Fruit fly (Drosophila melanogaster): ENCODE results near the gene sas.

sas gene

dm6 chr3R:7144245-7144904 is 18.2 kb upstream of the sas start, which contains the start of the genes CG14610 and CG2656 (continued):
- TF ChIP-seq CG9437 (GFP tag; optimal IDR thresholded peaks at IDR 0.05): peak; percentile 30
- TF ChIP-seq wdn (GFP tag; IDR thresholded peaks at IDR 0.05): 0 out of 2 replicates have a peak, but pooled peaks have one; percentile 44
- TF ChIP-seq Vsx1 (GFP tag; optimal IDR thresholded peaks at IDR 0.05): no peak
- TF ChIP-seq CG30020 (tag; optimal IDR thresholded peaks at IDR 0.05): peak; percentile 17
- TF ChIP-seq ap (GFP tag; IDR thresholded peaks at IDR 0.05): no peak
- TF ChIP-seq lmd (GFP tag; IDR thresholded peaks at IDR 0.05): peak; percentile 53; the same call in 1 of the 2 replicates
- TF ChIP-seq CG6813 (GFP tag; optimal IDR thresholded peaks at IDR 0.05): no peak
- TF ChIP-seq jumu (GFP tag; optimal IDR thresholded peaks at IDR 0.05): peak; percentile 90
- no peak for TF ChIP-seq CG17612 (GFP tag; IDR thresholded peaks at IDR 0.05)
- TF ChIP-seq prd (optimal IDR thresholded peaks at IDR 0.05): no peak
- peak; percentile 73 for TF ChIP-seq prd (GFP tag; IDR thresholded peaks at IDR 0.05)
- no peak for TF ChIP-seq D (optimal IDR thresholded peaks at IDR 0.05)
- peak; percentile 10 for TF ChIP-seq D (GFP tag; optimal IDR thresholded peaks at IDR 0.05)
- peak; percentile 78 for TF ChIP-seq Atf-2 (GFP tag; optimal IDR thresholded peaks at IDR 0.05)
- TF ChIP-seq sens-2 (GFP tag; IDR thresholded peaks at IDR 0.05): no peak
- peak; percentile 14 for TF ChIP-seq CrebB (tag; optimal IDR thresholded peaks at IDR 0.05)
- TF ChIP-seq psq (GFP tag; optimal IDR thresholded peaks at IDR 0.05): peak; percentile 9
- TF ChIP-seq Rfx (GFP tag; IDR thresholded peaks at IDR 0.05): peak; percentile 85
- peak; percentile 38; the same call in 1 of the 2 replicates for TF ChIP-seq Rx (GFP tag; IDR thresholded peaks at IDR 0.05)
- peak; percentile 69 for TF ChIP-seq CG3163 (GFP tag; optimal IDR thresholded peaks at IDR 0.05)
- TF ChIP-seq ham (GFP tag; IDR thresholded peaks at IDR 0.05): no peak
- TF ChIP-seq slou (GFP tag; optimal IDR thresholded peaks at IDR 0.05): no peak
- TF ChIP-seq pho (GFP tag; optimal IDR thresholded peaks at IDR 0.05): peak; percentile 78
- peak; percentile 55 for TF ChIP-seq CG10462 (GFP tag; optimal IDR thresholded peaks at IDR 0.05)
- peak; percentile 19 for TF ChIP-seq Jarid2 (GFP tag; optimal IDR thresholded peaks at IDR 0.05)
- peak; percentile 64 for TF ChIP-seq CG11247 (GFP tag; IDR thresholded peaks at IDR 0.05)
- 0 out of 3 replicates have a peak, but pooled peaks have one; percentile 22 for TF ChIP-seq Mrtf (GFP tag; IDR thresholded peaks at IDR 0.05)
- TF ChIP-seq Aef1 (GFP tag; IDR thresholded peaks at IDR 0.05): peak; percentile 38; the same call in 2 of the 3 replicates
- TF ChIP-seq hth (optimal IDR thresholded peaks at IDR 0.05): no peak
- no peak for TF ChIP-seq hb (GFP tag; IDR thresholded peaks at IDR 0.05; ENCODE audit: partially characterized antibody)
- TF ChIP-seq Eip74EF (GFP tag; optimal IDR thresholded peaks at IDR 0.05): no peak
- TF ChIP-seq CG7357 (GFP tag; IDR thresholded peaks at IDR 0.05): no peak
- peak; percentile 58; the same call in 1 of the 2 replicates for TF ChIP-seq rib (GFP tag; IDR thresholded peaks at IDR 0.05)
- peak; percentile 96 for TF ChIP-seq CG4617 (GFP tag; optimal IDR thresholded peaks at IDR 0.05; ENCODE audit: borderline replicate concordance)
- TF ChIP-seq ttk (GFP tag; IDR thresholded peaks at IDR 0.05): peak; percentile 57; the same call in 1 of the 2 replicates
- TF ChIP-seq al (GFP tag; IDR thresholded peaks at IDR 0.05): no peak
- TF ChIP-seq chinmo (GFP tag; IDR thresholded peaks at IDR 0.05; ENCODE audit: partially characterized antibody): no peak
- peak; percentile 26 for TF ChIP-seq D19A (tag; optimal IDR thresholded peaks at IDR 0.05)
- TF ChIP-seq CG10209 (GFP tag; optimal IDR thresholded peaks at IDR 0.05): peak; percentile 60
- peak; percentile 66; the same call in 1 of the 2 replicates for TF ChIP-seq sisA (GFP tag; IDR thresholded peaks at IDR 0.05)
- peak; percentile 87 for TF ChIP-seq maf-S (GFP tag; optimal IDR thresholded peaks at IDR 0.05)
- peak; percentile 50 for TF ChIP-seq CG12236 (GFP tag; optimal IDR thresholded peaks at IDR 0.05)
- peak; percentile 79 for TF ChIP-seq CG1647 (GFP tag; optimal IDR thresholded peaks at IDR 0.05)
- TF ChIP-seq chm (GFP tag; IDR thresholded peaks at IDR 0.05): peak; percentile 47; the same call in 1 of the 2 replicates
- peak; percentile 57 for TF ChIP-seq NC2α (GFP tag; optimal IDR thresholded peaks at IDR 0.05)
- TF ChIP-seq CG33213 (GFP tag; optimal IDR thresholded peaks at IDR 0.05): peak; percentile 82
- TF ChIP-seq Elba2 (GFP tag; optimal IDR thresholded peaks at IDR 0.05): peak; percentile 25
- peak; percentile 56; the same call in 2 of the 3 replicates for TF ChIP-seq Opbp (GFP tag; IDR thresholded peaks at IDR 0.05; ENCODE audit: partially characterized antibody)
- TF ChIP-seq CG2889 (GFP tag; IDR thresholded peaks at IDR 0.05): no peak
- TF ChIP-seq zf30C (GFP tag; optimal IDR thresholded peaks at IDR 0.05): no peak
- peak; percentile 27 for TF ChIP-seq Ssrp (tag; optimal IDR thresholded peaks at IDR 0.05)

All from whole organism, embryonic.